Worm (Caenorhabditis elegans): Measurements from ENCODE around the gene ZK829.1.

ZK829.1 gene

DNA sequence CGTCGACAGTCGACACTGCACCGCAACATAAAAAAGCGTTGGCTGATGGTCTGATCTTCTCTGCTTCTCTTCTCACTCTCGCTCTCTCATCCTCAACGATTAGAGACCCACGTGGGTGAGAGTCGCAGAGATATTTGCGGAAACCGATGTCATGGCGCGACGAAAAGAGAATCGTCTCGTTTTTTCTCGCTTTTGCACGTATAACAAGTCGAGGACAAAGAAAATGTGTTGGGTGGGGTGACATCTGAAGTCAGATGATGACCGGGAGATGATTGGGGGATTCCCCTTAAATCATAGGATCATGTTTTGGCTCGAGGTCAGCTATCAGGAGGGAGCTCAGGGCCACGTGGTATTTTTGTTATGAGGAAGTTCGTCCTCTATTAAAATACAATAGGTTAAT lies 14.2 kb upstream of the ZK829.1 start:
- TF ChIP-seq tra-4 (tag; optimal IDR thresholded peaks at IDR 0.05), result no peak
- no peak for TF ChIP-seq ets-7 (tag; optimal IDR thresholded peaks at IDR 0.05)
- TF ChIP-seq scrt-1 (GFP tag; IDR thresholded peaks at IDR 0.05), result no peak
- no peak for TF ChIP-seq ceh-36 (tag; optimal IDR thresholded peaks at IDR 0.05)
- TF ChIP-seq tbx-11 (GFP tag; IDR thresholded peaks at IDR 0.05), result no peak
- TF ChIP-seq aly-1 (tag; optimal IDR thresholded peaks at IDR 0.05), result no peak
- no peak for TF ChIP-seq ceh-13 (GFP tag; optimal IDR thresholded peaks at IDR 0.05)
- no peak for TF ChIP-seq hmbx-1 (tag; optimal IDR thresholded peaks at IDR 0.05)
- no peak for TF ChIP-seq pes-1 (GFP tag; IDR thresholded peaks at IDR 0.05)
- no peak for TF ChIP-seq hmg-4 (GFP tag; optimal IDR thresholded peaks at IDR 0.05)
- no peak for TF ChIP-seq F13C5.2 (tag; optimal IDR thresholded peaks at IDR 0.05)

- TF ChIP-seq tra-4 (tag; optimal IDR thresholded peaks at IDR 0.05), result no peak
- no peak for TF ChIP-seq scrt-1 (GFP tag; IDR thresholded peaks at IDR 0.05)
- no peak for TF ChIP-seq B0310.2 (tag; optimal IDR thresholded peaks at IDR 0.05)
- no peak for TF ChIP-seq aly-1 (tag; optimal IDR thresholded peaks at IDR 0.05)
- TF ChIP-seq hmbx-1 (tag; optimal IDR thresholded peaks at IDR 0.05), result no peak
- TF ChIP-seq hnd-1 (tag; optimal IDR thresholded peaks at IDR 0.05), result no peak
- TF ChIP-seq ets-7 (tag; optimal IDR thresholded peaks at IDR 0.05), result no peak
- no peak for TF ChIP-seq hmg-4 (GFP tag; optimal IDR thresholded peaks at IDR 0.05)
- no peak for TF ChIP-seq flt-1 (GFP tag; IDR thresholded peaks at IDR 0.05)
- no peak for TF ChIP-seq ceh-36 (tag; optimal IDR thresholded peaks at IDR 0.05)
- no peak for TF ChIP-seq pes-1 (GFP tag; IDR thresholded peaks at IDR 0.05)
- TF ChIP-seq F13C5.2 (tag; optimal IDR thresholded peaks at IDR 0.05), result no peak
- no peak for TF ChIP-seq ceh-13 (GFP tag; optimal IDR thresholded peaks at IDR 0.05)
- no peak for TF ChIP-seq ama-1 (optimal IDR thresholded peaks at IDR 0.05)
- TF ChIP-seq tbx-37 (GFP tag; conservative IDR thresholded peaks at IDR 0.05), result no peak
- no peak for TF ChIP-seq sea-1 (GFP tag; conservative IDR thresholded peaks at IDR 0.05)
- no peak for TF ChIP-seq tbx-11 (GFP tag; IDR thresholded peaks at IDR 0.05)
Observed at ce11 chrIV:11955592-11955991, 13.4 kb upstream of the ZK829.1 start.

ce11 chrIV:11952612-11953299 lies 10.5 kb upstream of the ZK829.1 start, which contains the start of gene gdh-1:
Gene gdh-1, plus strand, starts transcription at chrIV:11953249.
- TF ChIP-seq tbx-37 (GFP tag; conservative IDR thresholded peaks at IDR 0.05), result no peak
- no peak for TF ChIP-seq tra-4 (tag; optimal IDR thresholded peaks at IDR 0.05)
- TF ChIP-seq pes-1 (GFP tag; IDR thresholded peaks at IDR 0.05), result no peak
- TF ChIP-seq B0310.2 (tag; optimal IDR thresholded peaks at IDR 0.05), result no peak
- no peak for TF ChIP-seq ets-7 (tag; optimal IDR thresholded peaks at IDR 0.05)
- no peak for TF ChIP-seq hmg-4 (GFP tag; optimal IDR thresholded peaks at IDR 0.05)
- TF ChIP-seq hnd-1 (tag; optimal IDR thresholded peaks at IDR 0.05), result no peak
- no peak for TF ChIP-seq sea-1 (GFP tag; conservative IDR thresholded peaks at IDR 0.05)

ce11 chrIV:11950270-11950669 lies 8.1 kb upstream of the ZK829.1 start, which contains the start of gene tbx-36:
Gene tbx-36, plus strand, starts transcription at chrIV:11950570.
- no peak for TF ChIP-seq ama-1 (optimal IDR thresholded peaks at IDR 0.05)
- no peak for TF ChIP-seq tbx-11 (GFP tag; IDR thresholded peaks at IDR 0.05)

DNA sequence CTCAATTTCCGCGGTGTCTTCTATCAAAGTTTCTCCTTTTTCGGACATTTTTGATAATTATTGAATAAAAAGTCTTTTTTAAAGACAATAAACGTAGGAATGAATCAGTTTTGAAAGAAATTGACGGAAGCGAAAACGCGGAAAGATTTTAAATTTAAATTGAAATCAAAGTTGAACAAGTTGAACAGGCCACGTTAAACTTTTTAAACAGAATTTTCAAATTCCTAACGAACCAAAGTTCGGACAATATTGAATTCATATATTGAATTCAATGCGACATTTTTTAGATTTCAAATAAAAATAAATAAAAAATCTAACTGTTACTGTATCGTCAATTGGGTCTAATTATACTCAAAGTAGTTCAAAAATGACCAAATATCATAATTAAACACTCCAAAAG lies 7.5 kb upstream of the ZK829.1 start, which contains the start of gene hdl-1:
Gene hdl-1 (minus strand): TSS at position 101 of the 400 bp plus-strand sequence.
- TF ChIP-seq aly-1 (tag; optimal IDR thresholded peaks at IDR 0.05), result no peak
- TF ChIP-seq pes-1 (GFP tag; IDR thresholded peaks at IDR 0.05), result no peak
- no peak for TF ChIP-seq hnd-1 (tag; optimal IDR thresholded peaks at IDR 0.05)
- no peak for TF ChIP-seq F13C5.2 (tag; optimal IDR thresholded peaks at IDR 0.05)
- no peak for TF ChIP-seq tbx-37 (GFP tag; conservative IDR thresholded peaks at IDR 0.05)
- TF ChIP-seq tbx-11 (GFP tag; IDR thresholded peaks at IDR 0.05), result no peak
- no peak for TF ChIP-seq B0310.2 (tag; optimal IDR thresholded peaks at IDR 0.05)
- no peak for TF ChIP-seq scrt-1 (GFP tag; IDR thresholded peaks at IDR 0.05)
- no peak for TF ChIP-seq ama-1 (optimal IDR thresholded peaks at IDR 0.05)
- no peak for TF ChIP-seq hmg-4 (GFP tag; optimal IDR thresholded peaks at IDR 0.05)

DNA sequence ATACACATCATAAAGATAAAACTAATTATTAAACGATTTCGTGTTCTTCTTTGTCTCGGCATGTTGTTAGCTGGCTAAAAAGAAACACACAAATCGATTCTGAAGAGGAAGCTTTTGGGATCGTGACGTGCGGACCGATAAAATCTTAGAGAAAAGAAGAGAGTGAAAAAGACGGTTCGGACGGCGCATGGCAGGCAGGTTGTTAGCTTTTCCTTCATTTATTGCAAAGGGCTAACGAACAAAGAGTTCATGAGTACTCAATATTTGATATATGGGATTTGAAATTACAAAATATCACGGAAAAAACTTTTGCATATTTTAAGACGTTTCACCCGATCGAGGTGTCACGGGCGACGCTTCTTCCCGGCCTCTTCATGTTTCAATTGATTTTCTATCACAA lies 3.4 kb upstream of the ZK829.1 start, which contains the start of gene ZK829.3:
Gene ZK829.3 (minus strand): TSS at position 101 of the 400 bp plus-strand sequence.
- TF ChIP-seq B0310.2 (tag; optimal IDR thresholded peaks at IDR 0.05), result no peak
- no peak for TF ChIP-seq tra-4 (tag; optimal IDR thresholded peaks at IDR 0.05)
- no peak for TF ChIP-seq hmg-4 (GFP tag; optimal IDR thresholded peaks at IDR 0.05)
- TF ChIP-seq ceh-13 (GFP tag; optimal IDR thresholded peaks at IDR 0.05), result no peak
- no peak for TF ChIP-seq tbx-37 (GFP tag; conservative IDR thresholded peaks at IDR 0.05)
- no peak for TF ChIP-seq scrt-1 (GFP tag; IDR thresholded peaks at IDR 0.05)
- TF ChIP-seq tbx-11 (GFP tag; IDR thresholded peaks at IDR 0.05), result no peak
- TF ChIP-seq F13C5.2 (tag; optimal IDR thresholded peaks at IDR 0.05), result no peak
- no peak for TF ChIP-seq hmbx-1 (tag; optimal IDR thresholded peaks at IDR 0.05)
- TF ChIP-seq hnd-1 (tag; optimal IDR thresholded peaks at IDR 0.05), result no peak
- TF ChIP-seq aly-1 (tag; optimal IDR thresholded peaks at IDR 0.05), result no peak
- no peak for TF ChIP-seq ceh-36 (tag; optimal IDR thresholded peaks at IDR 0.05)
- no peak for TF ChIP-seq ama-1 (optimal IDR thresholded peaks at IDR 0.05)
- no peak for TF ChIP-seq pes-1 (GFP tag; IDR thresholded peaks at IDR 0.05)
- no peak for TF ChIP-seq flt-1 (GFP tag; IDR thresholded peaks at IDR 0.05)

DNA sequence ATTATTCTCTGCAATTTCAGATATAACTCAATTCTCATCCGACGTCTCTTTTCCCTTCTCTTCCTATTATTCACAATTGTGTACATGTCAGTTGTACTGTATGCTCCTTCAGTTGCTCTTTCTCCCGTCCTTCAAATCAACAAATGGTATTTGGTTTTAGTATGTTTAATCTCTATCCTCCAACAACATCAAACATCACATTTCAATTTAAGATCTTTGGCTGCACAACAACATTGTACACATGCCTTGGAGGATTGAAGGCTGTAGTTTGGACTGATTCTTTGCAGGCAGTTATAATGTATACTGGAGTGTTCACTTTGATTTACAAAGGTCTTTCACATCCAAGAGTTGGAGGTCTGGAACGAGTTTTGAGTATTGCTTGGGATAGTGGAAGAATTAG lies 3.7 kb downstream of the ZK829.1 start:
- TF ChIP-seq hmbx-1 (tag; optimal IDR thresholded peaks at IDR 0.05) (no peak), hnd-1 (tag; optimal IDR thresholded peaks at IDR 0.05) (no peak), ceh-13 (GFP tag; optimal IDR thresholded peaks at IDR 0.05) (no peak), hmg-4 (GFP tag; optimal IDR thresholded peaks at IDR 0.05) (no peak), ets-7 (tag; optimal IDR thresholded peaks at IDR 0.05) (no peak), pes-1 (GFP tag; IDR thresholded peaks at IDR 0.05) (no peak), B0310.2 (tag; optimal IDR thresholded peaks at IDR 0.05) (no peak), ceh-36 (tag; optimal IDR thresholded peaks at IDR 0.05) (no peak), tra-4 (tag; optimal IDR thresholded peaks at IDR 0.05) (no peak), F13C5.2 (tag; optimal IDR thresholded peaks at IDR 0.05) (no peak), aly-1 (tag; optimal IDR thresholded peaks at IDR 0.05) (no peak), ama-1 (optimal IDR thresholded peaks at IDR 0.05) (no peak), scrt-1 (GFP tag; IDR thresholded peaks at IDR 0.05) (no peak), flt-1 (GFP tag; IDR thresholded peaks at IDR 0.05) (no peak), sea-1 (GFP tag; conservative IDR thresholded peaks at IDR 0.05) (no peak), tbx-37 (GFP tag; conservative IDR thresholded peaks at IDR 0.05) (no peak), tbx-11 (GFP tag; IDR thresholded peaks at IDR 0.05) (no peak)
